Worm (Caenorhabditis elegans): ENCODE measurements around the gene jmjd-3.2.

jmjd-3.2 gene

DNA sequence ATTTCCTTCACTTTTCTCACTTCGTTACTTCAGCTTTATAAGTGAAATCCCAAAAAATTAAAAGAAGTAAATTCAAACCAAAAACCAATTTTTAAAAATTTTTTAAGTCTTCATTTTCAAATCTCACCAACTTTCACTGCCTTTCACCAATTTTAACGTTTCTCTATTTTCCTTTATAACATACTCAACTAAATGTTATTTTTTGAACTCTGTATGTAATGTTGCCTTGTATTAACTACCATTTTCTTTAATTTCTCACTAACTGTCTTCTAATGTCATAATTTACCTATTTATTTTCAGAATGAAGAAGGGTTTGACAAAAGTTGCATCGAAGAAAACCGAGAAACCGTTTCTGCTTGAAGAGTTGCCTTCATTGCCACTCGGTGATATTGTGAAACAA lies 3.3 kb upstream of the jmjd-3.2 start, which contains the start of gene F23D12.4:
Gene F23D12.4 (plus strand): TSS at position 301 of the 400 bp plus-strand sequence.
- TF ChIP-seq him-1 (tag; optimal IDR thresholded peaks at IDR 0.05): no peak
- TF ChIP-seq dao-5 (tag; optimal IDR thresholded peaks at IDR 0.05): no peak
- no peak for TF ChIP-seq W03F9.2 (tag; optimal IDR thresholded peaks at IDR 0.05)

DNA sequence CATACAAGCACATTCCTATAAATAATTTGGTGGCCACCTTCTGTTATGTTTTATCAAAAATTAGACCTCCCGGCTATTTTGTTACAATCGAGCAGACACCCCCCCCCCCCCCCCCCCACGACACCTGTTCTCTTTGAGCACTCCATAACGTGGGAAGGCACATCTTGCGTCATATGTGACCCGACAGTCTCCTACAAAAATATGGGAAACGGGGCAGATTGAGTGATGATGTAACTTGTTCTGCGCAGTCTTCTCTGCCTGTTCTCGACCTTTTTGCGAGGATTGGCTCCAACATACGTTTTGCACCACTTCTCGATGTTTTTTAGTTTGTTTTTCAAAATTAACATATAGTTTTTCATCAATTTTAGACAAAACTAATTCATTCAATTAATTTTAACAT lies 512 bp upstream of the jmjd-3.2 start:
- TF ChIP-seq W03F9.2 (tag; optimal IDR thresholded peaks at IDR 0.05) (no peak), him-1 (tag; optimal IDR thresholded peaks at IDR 0.05) (no peak), dao-5 (tag; optimal IDR thresholded peaks at IDR 0.05) (no peak)

DNA sequence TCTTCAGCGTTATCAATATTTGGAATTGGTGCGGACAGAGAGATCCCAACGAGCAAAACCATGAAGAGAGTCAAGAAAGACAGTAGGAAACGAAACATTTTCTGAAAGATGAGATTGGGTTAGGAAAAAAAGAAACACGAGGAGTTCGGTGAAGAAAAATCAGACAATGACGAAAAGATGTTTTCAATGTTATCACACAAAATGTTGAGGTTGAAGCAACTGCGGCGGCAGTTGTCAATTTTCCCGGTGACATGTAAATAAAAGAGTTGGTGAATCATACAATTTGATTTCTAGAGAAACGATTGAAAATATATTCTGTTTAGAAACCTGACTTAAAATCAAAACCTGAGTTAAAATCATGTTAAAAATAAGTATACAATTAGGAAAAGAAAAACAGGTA lies 5.7 kb downstream of the jmjd-3.2 start, which contains the start of gene F23D12.7:
Gene F23D12.7 (minus strand): TSS at position 101 of the 400 bp plus-strand sequence.
- TF ChIP-seq him-1 (tag; optimal IDR thresholded peaks at IDR 0.05) (no peak), dao-5 (tag; optimal IDR thresholded peaks at IDR 0.05) (no peak), W03F9.2 (tag; optimal IDR thresholded peaks at IDR 0.05) (no peak)

DNA sequence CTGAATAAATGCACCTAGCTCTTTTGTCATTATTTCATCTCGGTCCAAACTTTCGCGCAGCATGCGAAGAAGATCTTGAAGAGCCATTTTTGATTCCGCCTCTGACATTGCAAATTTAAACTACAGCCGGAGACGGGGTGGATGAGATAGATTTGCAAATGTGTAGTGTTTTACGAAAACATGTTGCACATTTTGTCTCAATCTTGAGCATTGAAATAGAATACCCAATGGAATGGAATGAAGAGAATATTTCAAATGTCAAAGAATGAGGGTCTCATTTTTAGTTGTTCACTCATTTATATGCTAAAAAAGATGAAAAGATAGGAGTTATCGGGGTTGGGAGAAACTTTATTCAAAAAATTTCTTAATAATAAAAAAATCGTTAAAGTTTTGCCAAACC lies 7.4 kb downstream of the jmjd-3.2 start, which contains the start of gene Y66C5A.1:
Gene Y66C5A.1 (minus strand): TSS at position 101 of the 400 bp plus-strand sequence.
- TF ChIP-seq W03F9.2 (tag; optimal IDR thresholded peaks at IDR 0.05): no peak
- no peak for TF ChIP-seq dao-5 (tag; optimal IDR thresholded peaks at IDR 0.05)
- no peak for TF ChIP-seq him-1 (tag; optimal IDR thresholded peaks at IDR 0.05)

DNA sequence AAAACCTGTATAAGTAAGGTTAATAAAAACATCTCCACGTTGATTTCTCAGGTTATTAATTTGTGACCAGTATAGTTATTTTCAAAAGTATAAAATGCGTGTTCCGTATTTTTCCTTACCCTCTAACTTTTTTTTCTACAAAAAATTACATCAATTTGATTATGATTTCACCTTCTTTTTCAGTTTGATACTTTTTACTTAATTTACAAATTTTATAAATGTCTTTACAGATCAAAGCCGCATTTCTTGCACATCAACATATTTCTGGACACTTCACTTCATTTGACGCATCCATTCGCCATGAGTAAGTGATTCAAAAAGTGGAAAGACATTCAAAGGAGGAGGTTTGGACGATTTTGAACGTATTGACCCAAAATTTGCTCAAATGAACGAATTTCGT lies 12.4 kb downstream of the jmjd-3.2 start, which contains the start of gene Y66C5A.2:
Gene Y66C5A.2 (plus strand): TSS at position 301 of the 400 bp plus-strand sequence.
- no peak for TF ChIP-seq him-1 (tag; optimal IDR thresholded peaks at IDR 0.05)
- no peak for TF ChIP-seq dao-5 (tag; optimal IDR thresholded peaks at IDR 0.05)
- no peak for TF ChIP-seq W03F9.2 (tag; optimal IDR thresholded peaks at IDR 0.05)

DNA sequence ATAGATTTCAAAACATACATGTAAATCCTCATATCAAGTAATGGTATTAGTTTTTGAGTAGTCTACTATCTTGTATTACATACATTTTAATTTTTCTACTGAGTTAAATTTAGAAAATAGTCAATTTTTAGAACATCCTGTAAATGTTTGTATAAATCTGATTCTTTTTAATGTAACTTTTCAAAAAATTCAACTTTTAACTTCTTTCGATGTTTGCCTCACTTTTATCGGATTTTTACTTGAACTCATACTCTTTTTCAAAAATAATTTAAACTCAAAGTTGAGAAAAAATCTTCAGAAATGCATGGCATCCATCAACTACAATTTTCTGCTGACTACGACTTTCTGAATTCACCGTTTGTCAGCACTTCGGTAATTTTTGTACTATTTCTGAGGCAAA lies 16.5 kb downstream of the jmjd-3.2 start, which contains the start of gene M163.7:
Gene M163.7 (plus strand): TSS at position 301 of the 400 bp plus-strand sequence.
- TF ChIP-seq W03F9.2 (tag; optimal IDR thresholded peaks at IDR 0.05) (no peak), dao-5 (tag; optimal IDR thresholded peaks at IDR 0.05) (no peak), him-1 (tag; optimal IDR thresholded peaks at IDR 0.05) (no peak)

DNA sequence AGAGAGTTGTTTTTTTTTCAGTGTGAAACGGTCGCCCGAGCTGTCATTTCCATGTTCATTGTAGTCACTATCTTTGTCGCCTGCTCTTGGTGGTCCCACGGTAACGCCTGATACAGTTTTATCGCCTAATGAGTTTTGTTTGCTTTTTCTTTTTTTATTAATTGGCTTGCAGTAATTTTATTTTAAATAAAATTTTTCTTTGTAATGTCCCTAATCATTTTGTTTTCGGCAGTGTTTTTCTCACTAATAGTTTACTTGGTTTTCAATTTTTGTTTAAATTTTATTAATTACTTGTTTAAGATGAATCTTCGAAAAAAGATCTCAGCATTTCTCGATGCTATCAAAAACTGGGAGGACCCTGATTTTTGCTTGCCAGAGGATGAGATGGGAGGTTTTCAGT lies 17.6 kb downstream of the jmjd-3.2 start, which contains the start of gene M163.22:
Gene M163.22 (plus strand): TSS at position 301 of the 400 bp plus-strand sequence.
- TF ChIP-seq him-1 (tag; optimal IDR thresholded peaks at IDR 0.05) (no peak), dao-5 (tag; optimal IDR thresholded peaks at IDR 0.05) (no peak), W03F9.2 (tag; optimal IDR thresholded peaks at IDR 0.05) (no peak)

DNA sequence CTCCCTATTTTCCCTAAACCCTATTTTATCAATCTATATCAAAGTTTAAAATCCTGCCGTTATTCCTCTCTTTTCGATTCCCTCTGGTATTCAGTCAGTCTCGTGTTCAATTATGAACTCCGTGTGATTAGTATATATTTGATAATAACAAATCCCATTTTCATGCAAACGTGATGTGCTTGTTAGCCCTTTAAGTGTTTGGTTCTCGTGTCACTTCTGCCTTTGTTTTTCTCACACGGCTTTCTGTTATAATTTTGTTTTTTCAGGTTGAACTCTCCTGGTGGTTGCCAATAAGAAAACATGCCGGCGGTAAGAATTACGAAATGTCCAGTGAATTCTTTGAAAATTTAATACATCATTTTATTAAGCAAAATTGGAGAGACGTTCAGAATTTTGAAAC lies 18.5 kb downstream of the jmjd-3.2 start, which contains the start of gene M163.21:
Gene M163.21 (plus strand): TSS at position 301 of the 400 bp plus-strand sequence.
- TF ChIP-seq W03F9.2 (tag; optimal IDR thresholded peaks at IDR 0.05) (no peak), dao-5 (tag; optimal IDR thresholded peaks at IDR 0.05) (no peak), him-1 (tag; optimal IDR thresholded peaks at IDR 0.05) (no peak)

DNA sequence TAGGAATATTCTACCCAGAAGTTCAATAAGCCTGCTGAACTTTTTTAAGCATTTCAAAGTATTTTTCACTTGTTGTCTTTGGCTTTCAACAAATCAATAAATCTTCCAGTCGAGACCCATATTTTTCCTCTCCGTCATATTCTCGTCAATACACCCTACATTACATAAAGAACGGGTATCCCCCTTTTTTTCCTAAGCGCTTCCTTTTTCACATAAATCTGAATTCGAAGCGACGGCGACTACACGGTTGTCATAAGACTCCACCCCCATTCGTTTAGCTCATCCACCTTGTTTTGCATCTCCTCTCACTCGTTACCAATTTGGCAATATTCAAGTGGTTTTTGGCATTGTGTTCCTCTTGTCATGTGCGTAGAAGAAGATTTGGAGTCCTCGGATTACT lies 21.3 kb downstream of the jmjd-3.2 start, which contains the start of gene M163.9:
Gene M163.9 (plus strand): TSS at position 301 of the 400 bp plus-strand sequence.
- TF ChIP-seq W03F9.2 (tag; optimal IDR thresholded peaks at IDR 0.05) (no peak), dao-5 (tag; optimal IDR thresholded peaks at IDR 0.05) (no peak), him-1 (tag; optimal IDR thresholded peaks at IDR 0.05) (no peak)

DNA sequence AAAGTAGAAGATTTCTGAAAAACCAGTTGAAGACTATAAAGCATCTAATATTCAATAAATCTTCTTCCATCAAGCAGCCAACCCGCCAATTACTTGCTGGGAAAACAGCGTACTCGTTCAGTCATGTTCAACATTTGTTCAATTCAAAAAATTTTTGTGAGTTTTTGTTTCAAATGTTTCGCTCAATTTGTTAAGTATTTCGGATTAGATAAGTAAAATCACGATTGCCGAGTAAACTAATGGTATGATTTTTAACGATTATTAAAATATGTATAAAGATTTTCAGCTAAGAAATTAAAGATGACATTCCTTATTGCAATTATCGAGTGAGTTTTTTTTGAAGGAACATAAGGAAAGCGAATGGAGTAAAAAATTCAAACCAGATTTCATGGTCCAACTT lies 22.7 kb downstream of the jmjd-3.2 start, which contains the start of gene M163.10:
Gene M163.10 (plus strand): TSS at position 301 of the 400 bp plus-strand sequence.
- no peak for TF ChIP-seq him-1 (tag; optimal IDR thresholded peaks at IDR 0.05)
- TF ChIP-seq dao-5 (tag; optimal IDR thresholded peaks at IDR 0.05): no peak
- no peak for TF ChIP-seq W03F9.2 (tag; optimal IDR thresholded peaks at IDR 0.05)

DNA sequence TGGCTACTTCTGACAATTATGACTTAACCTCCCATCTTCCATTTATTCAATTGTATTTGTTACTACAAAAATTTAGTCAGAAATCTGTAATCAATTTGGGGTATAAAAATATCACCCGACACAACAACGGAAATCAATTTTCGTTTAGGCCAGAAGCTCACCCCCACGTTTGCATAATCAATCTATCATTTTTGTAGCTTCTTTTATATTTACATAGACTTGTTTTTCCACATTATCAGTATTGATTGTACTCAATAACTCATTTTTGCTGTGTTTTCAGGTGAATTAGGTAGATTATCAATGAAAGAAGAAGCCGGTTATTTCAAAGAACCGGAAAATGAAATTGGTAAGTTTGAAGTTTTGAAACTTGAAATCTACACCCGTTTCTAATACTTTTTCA lies 25.7 kb downstream of the jmjd-3.2 start, which contains the start of gene M163.5:
Gene M163.5 (plus strand): TSS at position 301 of the 400 bp plus-strand sequence.
- TF ChIP-seq W03F9.2 (tag; optimal IDR thresholded peaks at IDR 0.05) (no peak), dao-5 (tag; optimal IDR thresholded peaks at IDR 0.05) (no peak), him-1 (tag; optimal IDR thresholded peaks at IDR 0.05) (no peak)

DNA sequence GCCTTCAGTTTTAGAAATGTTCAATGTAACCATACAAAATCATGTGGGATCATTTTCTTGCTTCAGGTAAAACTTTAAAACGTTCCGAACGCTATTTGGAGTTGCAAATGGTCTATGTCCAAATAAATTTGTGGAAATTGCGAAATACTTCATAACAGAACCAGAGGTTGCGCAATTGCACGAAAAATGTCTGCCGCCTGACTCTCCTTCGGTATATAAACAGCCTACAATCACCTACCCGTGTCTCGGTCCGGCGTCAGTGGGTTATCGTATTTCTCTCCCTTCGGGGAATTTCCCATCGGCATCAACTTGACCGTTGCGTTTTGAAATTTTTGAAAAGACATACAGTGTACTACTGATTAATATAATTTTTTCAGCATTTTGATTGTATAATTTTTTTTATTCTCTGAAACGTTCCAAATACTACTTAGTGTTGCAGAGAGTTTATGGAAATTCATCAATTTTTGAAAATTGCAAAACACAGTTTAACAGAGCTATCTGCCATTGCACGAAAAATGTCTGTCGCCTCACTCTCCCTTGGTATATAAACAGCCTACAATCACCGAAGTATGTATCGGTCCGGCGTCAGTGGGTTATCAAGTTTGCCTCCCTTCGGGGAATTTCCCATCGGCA lies 28.7 kb downstream of the jmjd-3.2 start:
- TF ChIP-seq him-1 (tag; optimal IDR thresholded peaks at IDR 0.05) (no peak), W03F9.2 (tag; optimal IDR thresholded peaks at IDR 0.05) (peak; percentile 20), dao-5 (tag; optimal IDR thresholded peaks at IDR 0.05) (peak; percentile 4)

DNA sequence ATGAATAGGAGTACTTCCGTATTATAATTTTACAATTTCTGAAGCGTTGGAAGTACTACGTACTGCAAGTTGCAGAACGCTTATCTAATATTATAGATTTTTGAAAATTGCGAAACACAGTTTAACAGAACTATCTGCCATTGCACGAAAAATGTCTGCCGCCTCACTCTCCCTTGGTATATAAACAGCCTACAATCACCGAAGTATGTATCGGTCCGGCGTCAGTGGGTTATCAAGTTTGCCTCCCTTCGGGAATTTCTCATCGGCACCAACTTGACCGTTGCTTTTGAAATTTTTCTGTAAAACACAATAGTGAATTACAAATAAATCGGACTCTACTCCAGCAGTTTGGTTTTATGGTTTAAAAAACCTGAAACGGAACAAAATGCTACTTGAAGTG lies 29.3 kb downstream of the jmjd-3.2 start:
- no peak for TF ChIP-seq him-1 (tag; optimal IDR thresholded peaks at IDR 0.05)
- no peak for TF ChIP-seq W03F9.2 (tag; optimal IDR thresholded peaks at IDR 0.05)
- no peak for TF ChIP-seq dao-5 (tag; optimal IDR thresholded peaks at IDR 0.05)

DNA sequence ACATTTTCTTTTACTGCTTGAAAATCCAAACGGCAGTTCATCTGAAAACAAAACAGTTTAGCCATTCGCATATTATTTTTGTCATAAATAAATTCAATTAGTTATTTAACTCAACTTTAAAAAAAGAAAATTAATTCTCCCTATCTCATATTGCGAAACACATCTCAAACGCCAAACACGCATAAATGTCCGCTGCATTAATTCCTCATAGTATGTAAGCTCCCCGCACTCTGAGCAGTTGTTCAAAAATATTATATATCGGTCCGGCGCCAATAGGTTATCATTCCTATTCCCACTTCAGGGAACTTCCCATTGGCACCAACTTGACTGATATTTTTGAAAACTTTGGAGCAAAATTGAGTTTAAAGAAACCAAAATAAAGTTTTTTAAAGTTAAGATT lies 30.2 kb downstream of the jmjd-3.2 start:
- no peak for TF ChIP-seq W03F9.2 (tag; optimal IDR thresholded peaks at IDR 0.05)
- TF ChIP-seq dao-5 (tag; optimal IDR thresholded peaks at IDR 0.05): no peak
- TF ChIP-seq him-1 (tag; optimal IDR thresholded peaks at IDR 0.05): no peak

Data from whole organism, L4/young adult.